Fruit fly (Drosophila melanogaster) whole organism, embryonic: ENCODE measurements around the gene Polr1F.

Experiments
- Asciz ChIP-seq: fragments of 200-800 bp; sonication (Bioruptor generic); optimal IDR thresholded peaks from 2 replicates; lab custom pipeline; 2017; ENCODE audit warnings: missing biosample characterization, mild to moderate bottlenecking, missing genetic modification characterization, missing genetic modification reagents
- Awh ChIP-seq: fragments of 200-800 bp; sonication (Bioruptor generic); IDR thresholded peaks from 2 replicates; pipeline ENCODE4, ENCODE4 v1.3.6; 2022; ENCODE audit warnings: missing biosample characterization, missing genetic modification characterization
- Bdp1 ChIP-seq: fragments of 200-800 bp; sonication (Bioruptor generic); optimal IDR thresholded peaks from 3 replicates; lab custom pipeline; 2016; ENCODE audit warnings: missing biosample characterization, missing genetic modification characterization
- BtbVII ChIP-seq: fragments of 200-800 bp; sonication (Bioruptor generic); optimal IDR thresholded peaks from 3 replicates; lab custom pipeline; 2017; ENCODE audit warnings: missing biosample characterization, mild to moderate bottlenecking, missing genetic modification characterization
- CG10274 ChIP-seq: fragments of 200-800 bp; sonication (Bioruptor generic); optimal IDR thresholded peaks from 3 replicates; lab custom pipeline; 2017; ENCODE audit warnings: missing biosample characterization, mild to moderate bottlenecking, missing genetic modification characterization
- CG10959 ChIP-seq: fragments of 200-800 bp; sonication (Bioruptor generic); IDR thresholded peaks from 2 replicates; pipeline ENCODE4 v1.3.6; 2022; ENCODE audit warnings: missing biosample characterization, missing genetic modification characterization
- CG11560 ChIP-seq: fragments of 200-800 bp; sonication (Bioruptor generic); IDR thresholded peaks from 3 replicates; pipeline ENCODE4 v1.3.6; 2022; ENCODE audit warnings: missing biosample characterization, missing genetic modification characterization
- CG11696 ChIP-seq: fragments of 200-800 bp; sonication (Bioruptor generic); IDR thresholded peaks from 2 replicates; pipeline ENCODE4 v1.3.6; 2022; ENCODE audit warnings: missing biosample characterization, missing genetic modification characterization
- CG11723 ChIP-seq: fragments of 200-800 bp; sonication (Bioruptor generic); optimal IDR thresholded peaks from 2 replicates; lab custom pipeline; 2017; ENCODE audit warnings: missing biosample characterization, mild to moderate bottlenecking, missing genetic modification characterization
- CG2120 ChIP-seq: fragments of 200-800 bp; sonication (Bioruptor generic); optimal IDR thresholded peaks from 3 replicates; lab custom pipeline; 2016; ENCODE audit warnings: missing biosample characterization, missing genetic modification characterization
- CG2202 ChIP-seq: fragments of 200-800 bp; sonication (Bioruptor generic); optimal IDR thresholded peaks from 2 replicates; lab custom pipeline; 2018; ENCODE audit warnings: missing biosample characterization, mild to moderate bottlenecking, missing genetic modification characterization
- CG3281 ChIP-seq: fragments of 200-800 bp; sonication (Bioruptor generic); optimal IDR thresholded peaks from 3 replicates; lab custom pipeline; 2017; ENCODE audit warnings: missing biosample characterization, mild to moderate bottlenecking, missing genetic modification characterization
- CG34422 ChIP-seq: fragments of 200-800 bp; sonication (Bioruptor generic); IDR thresholded peaks from 3 replicates; pipeline ENCODE4 v1.3.6; 2022; ENCODE audit warnings: missing biosample characterization, missing genetic modification characterization
- CG3847 ChIP-seq: fragments of 200-800 bp; sonication (Bioruptor generic); IDR thresholded peaks from 2 replicates; pipeline ENCODE4 v1.3.6; 2022; ENCODE audit warnings: missing biosample characterization, missing genetic modification characterization
- CG3995 ChIP-seq: fragments of 200-800 bp; sonication (Bioruptor generic); optimal IDR thresholded peaks from 3 replicates; lab custom pipeline; 2016; ENCODE audit warnings: missing biosample characterization, missing genetic modification characterization
- CG4617 ChIP-seq: fragments of 200-800 bp; sonication (Bioruptor generic); optimal IDR thresholded peaks from 3 replicates; lab custom pipeline; 2016; ENCODE audit warnings: missing biosample characterization, missing genetic modification characterization, borderline replicate concordance
- CG6791 ChIP-seq: fragments of 200-800 bp; sonication (Bioruptor generic); IDR thresholded peaks from 3 replicates; pipeline ENCODE4 v1.3.6; 2022; ENCODE audit warnings: missing biosample characterization, missing genetic modification characterization; ENCODE audit not compliant: partially characterized antibody
- CG7987 ChIP-seq: fragments of 200-800 bp; sonication (Bioruptor generic); optimal IDR thresholded peaks from 2 replicates; lab custom pipeline; 2018; ENCODE audit warnings: missing biosample characterization, mild to moderate bottlenecking, missing genetic modification characterization, moderate library complexity
- CrebB ChIP-seq: fragments of 200-800 bp; sonication (Bioruptor generic); optimal IDR thresholded peaks from 3 replicates; lab custom pipeline; 2018; ENCODE audit warnings: missing biosample characterization, mild to moderate bottlenecking, missing genetic modification characterization
- Ets97D ChIP-seq: fragments of 200-800 bp; sonication (Bioruptor generic); optimal IDR thresholded peaks from 3 replicates; lab custom pipeline; 2016; ENCODE audit warnings: missing biosample characterization, missing genetic modification characterization
- HLH3B ChIP-seq: fragments of 200-800 bp; sonication (Bioruptor generic); IDR thresholded peaks from 2 replicates; pipeline ENCODE4 v1.3.6; 2022; ENCODE audit warnings: missing biosample characterization, missing genetic modification characterization
- Hey ChIP-seq: fragments of 200-800 bp; sonication (Bioruptor generic); optimal IDR thresholded peaks from 3 replicates; lab custom pipeline; 2018; ENCODE audit warnings: missing biosample characterization, mild to moderate bottlenecking, missing genetic modification characterization
- Hmr ChIP-seq: fragments of 200-800 bp; sonication (Bioruptor generic); optimal IDR thresholded peaks from 3 replicates; lab custom pipeline; 2017; ENCODE audit warnings: mild to moderate bottlenecking, missing biosample characterization, missing genetic modification reagents, missing genetic modification characterization
- MTF-1 ChIP-seq: fragments of 200-800 bp; sonication (Bioruptor generic); optimal IDR thresholded peaks from 2 replicates; lab custom pipeline; 2018; ENCODE audit warnings: missing biosample characterization, mild to moderate bottlenecking, missing genetic modification characterization, borderline replicate concordance
- Opbp ChIP-seq: fragments of 200-800 bp; sonication (Bioruptor generic); IDR thresholded peaks from 3 replicates; pipeline ENCODE4 v1.3.6; 2022; ENCODE audit warnings: missing biosample characterization, missing genetic modification characterization; ENCODE audit not compliant: partially characterized antibody
- Pdp1 ChIP-seq, 2 experiments: fragments of 200-800 bp; sonication (Bioruptor generic); optimal IDR thresholded peaks; 3 replicates each; lab custom pipeline; 2016; ENCODE audit warnings: missing biosample characterization in 2 of 2, missing genetic modification characterization in 2 of 2, mild to moderate bottlenecking in 1 of 2, moderate library complexity in 1 of 2
- Spps ChIP-seq: fragments of 200-800 bp; sonication (Bioruptor generic); optimal IDR thresholded peaks from 2 replicates; lab custom pipeline; 2018; ENCODE audit warnings: missing biosample characterization, mild to moderate bottlenecking, missing genetic modification characterization
- YL-1 ChIP-seq: fragments of 200-800 bp; sonication (Bioruptor generic); optimal IDR thresholded peaks from 3 replicates; lab custom pipeline; 2017; ENCODE audit warnings: missing biosample characterization, mild to moderate bottlenecking, missing genetic modification characterization
- ab ChIP-seq: fragments of 200-800 bp; sonication (Bioruptor generic); optimal IDR thresholded peaks from 2 replicates; lab custom pipeline; 2016; ENCODE audit warnings: missing biosample characterization, missing genetic modification characterization
- aop ChIP-seq: fragments of 200-800 bp; sonication (Bioruptor generic); IDR thresholded peaks from 2 replicates; pipeline ENCODE4 v1.3.6; 2022; ENCODE audit warnings: missing biosample characterization, missing genetic modification characterization
- bsh ChIP-seq, 2 experiments: fragments of 200-800 bp; sonication (Bioruptor generic); optimal IDR thresholded peaks; 2 replicates each; lab custom pipeline; 2017 to 2018; ENCODE audit warnings: mild to moderate bottlenecking in 2 of 2, missing biosample characterization in 2 of 2, missing genetic modification characterization in 2 of 2, moderate library complexity in 1 of 2
- cg ChIP-seq: fragments of 200-800 bp; sonication (Bioruptor generic); optimal IDR thresholded peaks from 3 replicates; lab custom pipeline; 2019; ENCODE audit warnings: missing biosample characterization, mild to moderate bottlenecking, missing genetic modification characterization, moderate library complexity
- danr ChIP-seq: fragments of 200-800 bp; sonication (Bioruptor generic); IDR thresholded peaks from 2 replicates; pipeline ENCODE4 v1.3.6; 2022; ENCODE audit warnings: missing biosample characterization, missing genetic modification characterization
- dmrt99B ChIP-seq: fragments of 200-800 bp; sonication (Bioruptor generic); optimal IDR thresholded peaks from 2 replicates; lab custom pipeline; 2018; ENCODE audit warnings: missing biosample characterization, mild to moderate bottlenecking, missing genetic modification characterization, moderate library complexity
- dpn ChIP-seq, 2 experiments: fragments of 200-800 bp; sonication (Bioruptor generic); optimal IDR thresholded peaks; 3 replicates each; lab custom pipeline; 2016; ENCODE audit warnings: missing biosample characterization in 2 of 2, missing genetic modification characterization in 2 of 2
- emc ChIP-seq: fragments of 200-800 bp; sonication (Bioruptor generic); optimal IDR thresholded peaks from 2 replicates; lab custom pipeline; 2016; ENCODE audit warnings: missing biosample characterization, missing genetic modification characterization
- eve ChIP-seq, 2 experiments: fragments of >200 bp; optimal IDR thresholded peaks; 2 replicates each; lab custom pipeline; 2017; ENCODE audit warnings: missing biosample characterization in 2 of 2, missing genetic modification characterization in 2 of 2
- gt ChIP-seq: fragments of 200-800 bp; sonication (Bioruptor generic); IDR thresholded peaks from 2 replicates; pipeline ENCODE4 v1.3.6; 2022; ENCODE audit warnings: missing biosample characterization, missing genetic modification characterization
- inv ChIP-seq: fragments of 200-800 bp; sonication (Bioruptor generic); IDR thresholded peaks from 2 replicates; pipeline ENCODE4 v1.3.6; 2022; ENCODE audit warnings: missing biosample characterization, missing genetic modification characterization; ENCODE audit not compliant: partially characterized antibody
- jigr1 ChIP-seq: fragments of 200-800 bp; sonication (Bioruptor generic); IDR thresholded peaks from 3 replicates; pipeline ENCODE4 v1.3.6; 2022; ENCODE audit warnings: missing biosample characterization, missing genetic modification characterization
- jumu ChIP-seq: fragments of 200-800 bp; sonication (Bioruptor generic); optimal IDR thresholded peaks from 3 replicates; lab custom pipeline; 2016; ENCODE audit warnings: missing biosample characterization, missing genetic modification characterization
- odd ChIP-seq: fragments of 200-800 bp; sonication (Bioruptor generic); optimal IDR thresholded peaks from 2 replicates; lab custom pipeline; 2017; ENCODE audit warnings: missing biosample characterization, mild to moderate bottlenecking, missing genetic modification characterization
- onecut ChIP-seq: fragments of 200-800 bp; sonication (Bioruptor generic); IDR thresholded peaks from 2 replicates; pipeline ENCODE4 v1.3.6; 2022; ENCODE audit warnings: missing biosample characterization, missing genetic modification characterization
- sob ChIP-seq: fragments of 200-800 bp; sonication (Bioruptor generic); IDR thresholded peaks from 2 replicates; pipeline ENCODE4 v1.3.6; 2022; ENCODE audit warnings: missing biosample characterization, missing genetic modification characterization
- sr ChIP-seq: fragments of 200-800 bp; sonication (Bioruptor generic); IDR thresholded peaks from 3 replicates; pipeline ENCODE4 v1.3.6; 2022; ENCODE audit warnings: missing biosample characterization, missing genetic modification characterization
- tgo ChIP-seq: fragments of 200-800 bp; sonication (Bioruptor generic); IDR thresholded peaks from 3 replicates; pipeline ENCODE4 v1.3.6; 2022; ENCODE audit warnings: missing biosample characterization, missing genetic modification characterization
- trem ChIP-seq: fragments of 200-800 bp; optimal IDR thresholded peaks from 3 replicates; lab custom pipeline; 2019; ENCODE audit warnings: missing biosample characterization, mild to moderate bottlenecking, missing genetic modification characterization, moderate library complexity
- ttk ChIP-seq: fragments of 200-800 bp; sonication (Bioruptor generic); IDR thresholded peaks from 2 replicates; pipeline ENCODE4 v2.1.2; 2022; ENCODE audit warnings: missing biosample characterization, missing genetic modification characterization
- wor ChIP-seq: fragments of 200-800 bp; sonication (Bioruptor generic); IDR thresholded peaks from 2 replicates; pipeline ENCODE4 v1.3.6; 2022; ENCODE audit warnings: missing biosample characterization, missing genetic modification characterization
- zfh2 ChIP-seq: fragments of 200-800 bp; sonication (Bioruptor generic); optimal IDR thresholded peaks from 2 replicates; lab custom pipeline; 2016; ENCODE audit warnings: missing biosample characterization, missing genetic modification characterization

The Polr1F gene

dm6 chr2L:6919850-6920660, 12.4 kb upstream of the Polr1F start, which contains the start of gene x16 (continued):
- TF ChIP-seq CrebB (tag; lab: Kevin White, UChicago) = no peak
- TF ChIP-seq Asciz = no peak
- TF ChIP-seq aop (GFP tag; lab: Robert Waterston, UW) = no peak
- no peak for TF ChIP-seq CG6791 (GFP tag; lab: Robert Waterston, UW)
- no peak for TF ChIP-seq sr (GFP tag; lab: Robert Waterston, UW)
- TF ChIP-seq cg (GFP tag; lab: Kevin White, UChicago) = no peak
- no peak for TF ChIP-seq Spps (tag; lab: Kevin White, UChicago)
- TF ChIP-seq CG11723 (GFP tag; lab: Kevin White, UChicago) = no peak
- no peak for TF ChIP-seq YL-1 (GFP tag; lab: Kevin White, UChicago)
- no peak for TF ChIP-seq dmrt99B (tag; lab: Kevin White, UChicago)
- no peak for TF ChIP-seq CG3281 (GFP tag; lab: Kevin White, UChicago)
- no peak for TF ChIP-seq ttk
- TF ChIP-seq dpn (GFP tag; optimal IDR thresholded peaks at IDR 0.05; lab: Kevin White, UChicago) = no peak
- peak; percentile 45 for TF ChIP-seq CG4617 (GFP tag; lab: Kevin White, UChicago)
- no peak for TF ChIP-seq emc (GFP tag; lab: Kevin White, UChicago)
- no peak for TF ChIP-seq inv (GFP tag; lab: Robert Waterston, UW)
- TF ChIP-seq CG11696 (GFP tag; lab: Robert Waterston, UW) = no peak
- no peak for TF ChIP-seq CG7987 (GFP tag; lab: Kevin White, UChicago)
- no peak for TF ChIP-seq CG2202 (tag; lab: Kevin White, UChicago)
- peak; percentile 35 for TF ChIP-seq Ets97D (GFP tag; lab: Kevin White, UChicago)
- no peak for TF ChIP-seq Hey (tag; lab: Kevin White, UChicago)
- TF ChIP-seq BtbVII = no peak
- TF ChIP-seq wor (GFP tag; lab: Robert Waterston, UW) = no peak
- no peak for TF ChIP-seq jigr1 (GFP tag; lab: Robert Waterston, UW)
- TF ChIP-seq Hmr (GFP tag; lab: Kevin White, UChicago) = no peak
- no peak for TF ChIP-seq tgo
- TF ChIP-seq onecut (GFP tag; lab: Robert Waterston, UW) = peak; percentile 80
- TF ChIP-seq eve (GFP tag; optimal IDR thresholded peaks at IDR 0.05; lab: Kevin White, UChicago) = no peak
- TF ChIP-seq Bdp1 (GFP tag; lab: Kevin White, UChicago) = no peak
- no peak for TF ChIP-seq CG10959 (GFP tag; lab: Robert Waterston, UW)
- no peak for TF ChIP-seq bsh (GFP tag; optimal IDR thresholded peaks at IDR 0.05; lab: Kevin White, UChicago)
- TF ChIP-seq trem (tag; lab: Kevin White, UChicago) = no peak
- no peak for TF ChIP-seq ab (GFP tag; lab: Kevin White, UChicago)
- no peak for TF ChIP-seq CG10274
- no peak for TF ChIP-seq danr
- TF ChIP-seq Opbp = no peak
- no peak for TF ChIP-seq Awh (GFP tag; lab: Robert Waterston, UW)
- no peak for TF ChIP-seq zfh2 (GFP tag; lab: Kevin White, UChicago)
- no peak for TF ChIP-seq Pdp1 (GFP tag; optimal IDR thresholded peaks at IDR 0.05; lab: Kevin White, UChicago)
- TF ChIP-seq jumu (GFP tag; lab: Kevin White, UChicago) = no peak
- no peak for TF ChIP-seq CG11560 (tag; lab: Robert Waterston, UW)
- TF ChIP-seq gt = no peak
- TF ChIP-seq CG34422 (GFP tag; lab: Robert Waterston, UW) = 0 out of 3 replicates have a peak, but pooled peaks have one; percentile 12
- no peak for TF ChIP-seq MTF-1
- no peak for TF ChIP-seq odd (GFP tag; lab: Kevin White, UChicago)
- TF ChIP-seq CG2120 (GFP tag; lab: Kevin White, UChicago) = peak; percentile 11
- peak; percentile 56 for TF ChIP-seq CG3995 (GFP tag; lab: Kevin White, UChicago)
- no peak for TF ChIP-seq HLH3B (GFP tag; lab: Robert Waterston, UW)
- TF ChIP-seq CG3847 (GFP tag; lab: Robert Waterston, UW) = peak; percentile 36; the same call in 1 of the 2 replicates
- TF ChIP-seq sob (GFP tag; lab: Robert Waterston, UW) = no peak
